Worm (Caenorhabditis elegans) whole organism, mixed stage, embryonic: Measurements from ENCODE around the gene gst-28.

Source experiments
- M03D4.4 ChIP-seq: sonication (generic microtip); optimal IDR thresholded peaks from 2 replicates; lab custom pipeline; 2017; ENCODE audit warnings: mild to moderate bottlenecking, missing genetic modification characterization, missing compliant biosample characterization
- cnd-1 ChIP-seq: fragments of 200-800 bp; sonication (Bioruptor generic); optimal IDR thresholded peaks from 2 replicates; lab custom pipeline; 2018; ENCODE audit warnings: mild to moderate bottlenecking, missing genetic modification characterization, missing compliant biosample characterization
- unc-39 ChIP-seq: fragments of 150-350 bp; optimal IDR thresholded peaks from 2 replicates; lab custom pipeline; 2014; ENCODE audit warnings: missing biosample characterization, missing genetic modification characterization
- unc-62 ChIP-seq: fragments of 150-350 bp; optimal IDR thresholded peaks from 2 replicates; lab custom pipeline; 2014; ENCODE audit warnings: missing biosample characterization, missing genetic modification reagents, missing genetic modification characterization

DNA sequence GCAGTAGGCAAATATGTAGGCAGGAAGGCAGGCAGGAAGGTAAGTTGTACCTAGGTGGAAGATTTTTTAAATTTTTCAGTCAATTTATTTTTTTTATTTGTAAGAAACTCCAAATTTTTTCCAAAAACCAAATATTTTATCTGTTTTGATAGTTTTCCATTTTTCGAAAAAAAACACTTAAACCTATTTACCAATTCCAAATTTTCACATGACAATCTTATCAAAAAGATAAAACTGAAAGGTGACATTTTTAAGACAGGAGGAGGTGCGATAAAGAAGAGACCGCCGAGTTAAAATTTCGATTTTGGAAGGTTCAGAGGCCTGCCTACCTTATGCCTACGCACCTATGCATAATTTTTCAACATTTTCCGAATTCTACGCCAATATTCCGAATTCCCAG is 23.6 kb upstream of the gst-28 start:
- no peak for TF ChIP-seq M03D4.4 (tag; lab: Kevin White, UChicago)
- no peak for TF ChIP-seq unc-62
- no peak for TF ChIP-seq unc-39
- no peak for TF ChIP-seq cnd-1 (tag; lab: Kevin White, UChicago)
